Fruit fly (Drosophila melanogaster): Measurements from ENCODE around the gene GstO3.

dm6 chr3L:8525691-8526421 lies 7.2 kb downstream of the GstO3 start:
- no peak for TF ChIP-seq CG8478 (optimal IDR thresholded peaks at IDR 0.05)
- TF ChIP-seq CTCF (optimal IDR thresholded peaks at IDR 0.05): no peak
